Worm (Caenorhabditis elegans) whole organism, L3 larva: ENCODE measurements around the gene cyp-29A2.

Experiments used
- fos-1 ChIP-seq: fragments of 150-350 bp; optimal IDR thresholded peaks from 2 replicates; lab custom pipeline; 2014; ENCODE audit warnings: missing biosample characterization, missing genetic modification characterization
- nfya-1 ChIP-seq: sonication (generic microtip); optimal IDR thresholded peaks from 2 replicates; lab custom pipeline; 2017; ENCODE audit warnings: missing genetic modification characterization, mild to moderate bottlenecking, missing compliant biosample characterization, antibody characterized with exemption, moderate library complexity; ENCODE audit not compliant: insufficient read depth

DNA sequence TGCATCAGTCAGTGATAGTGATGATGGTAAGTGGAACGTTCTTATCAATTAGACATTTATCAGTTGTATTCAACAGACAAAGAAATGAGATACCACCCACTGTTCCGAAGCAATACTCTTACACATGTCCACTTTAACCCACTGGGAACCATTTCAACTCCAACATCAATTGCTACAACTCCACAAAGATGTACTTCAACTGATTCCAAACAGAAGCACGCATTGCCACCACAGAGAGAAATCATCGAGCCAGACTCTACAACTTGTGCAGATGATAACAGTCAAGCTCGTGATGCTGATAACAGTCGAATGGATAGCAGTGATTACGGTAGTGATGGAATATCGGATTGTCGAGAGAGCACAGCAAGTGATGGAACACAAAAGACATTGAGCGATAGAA is 18.5 kb downstream of the cyp-29A2 start:
- TF ChIP-seq nfya-1 (tag; lab: Kevin White, UChicago) (no peak), fos-1 (tag; lab: Kevin White, UChicago) (no peak)
